Fruit fly (Drosophila melanogaster): ENCODE measurements around the gene Ras64B.

Ras64B gene

dm6 chr3L:4177981-4178562, 39.2 kb downstream of the Ras64B start, which contains the start of gene Teh4:
Gene Teh4 (minus strand): TSS chr3L:4178270.
- peak; percentile 97 for TF ChIP-seq CG15514 (GFP tag; optimal IDR thresholded peaks at IDR 0.05)
- peak; percentile 81 for TF ChIP-seq CG15601 (tag; optimal IDR thresholded peaks at IDR 0.05)
- TF ChIP-seq amos (GFP tag; IDR thresholded peaks at IDR 0.05; ENCODE audit: partially characterized antibody) = 0 out of 2 replicates have a peak, but pooled peaks have one; percentile 12
- peak; percentile 85 for TF ChIP-seq Ets65A (GFP tag)
- TF ChIP-seq lbe (GFP tag; optimal IDR thresholded peaks at IDR 0.05) = no peak
- TF ChIP-seq CG4424 (GFP tag; optimal IDR thresholded peaks at IDR 0.05) = no peak
- TF ChIP-seq lmd (GFP tag; IDR thresholded peaks at IDR 0.05) = no peak
- peak; percentile 7 for TF ChIP-seq CG18599 (GFP tag; optimal IDR thresholded peaks at IDR 0.05)
- TF ChIP-seq CG13287 (GFP tag; IDR thresholded peaks at IDR 0.05; ENCODE audit: partially characterized antibody) = no peak
- TF ChIP-seq cato (GFP tag; optimal IDR thresholded peaks at IDR 0.05; ENCODE audit: borderline replicate concordance) = no peak
- no peak for TF ChIP-seq slou (GFP tag; optimal IDR thresholded peaks at IDR 0.05)
- no peak for TF ChIP-seq fd64A (GFP tag; optimal IDR thresholded peaks at IDR 0.05)
- TF ChIP-seq Trl (optimal IDR thresholded peaks at IDR 0.05) = peak in 1 of 2 experiments; percentile 22
- TF ChIP-seq Trl (GFP tag; optimal IDR thresholded peaks at IDR 0.05) = no peak
- TF ChIP-seq gcm2 (GFP tag; optimal IDR thresholded peaks at IDR 0.05) = no peak
- TF ChIP-seq Xbp1 (GFP tag; optimal IDR thresholded peaks at IDR 0.05) = no peak
- no peak for TF ChIP-seq Hey (tag; optimal IDR thresholded peaks at IDR 0.05)
- TF ChIP-seq CG11093 (GFP tag; IDR thresholded peaks at IDR 0.05) = no peak
- no peak for TF ChIP-seq CG30403 (GFP tag; optimal IDR thresholded peaks at IDR 0.05)
- no peak for TF ChIP-seq Nf-YC (tag; optimal IDR thresholded peaks at IDR 0.05)
- no peak for TF ChIP-seq CG33213 (GFP tag; optimal IDR thresholded peaks at IDR 0.05)
- 0 out of 3 replicates have a peak, but pooled peaks have one; percentile 31 for TF ChIP-seq HLH4C (GFP tag; IDR thresholded peaks at IDR 0.05; ENCODE audit: partially characterized antibody)
- TF ChIP-seq CG17912 (GFP tag; optimal IDR thresholded peaks at IDR 0.05) = no peak
- TF ChIP-seq Deaf1 (tag; optimal IDR thresholded peaks at IDR 0.05) = peak; percentile 18
- TF ChIP-seq dysf (GFP tag; IDR thresholded peaks at IDR 0.05) = 0 out of 3 replicates have a peak, but pooled peaks have one; percentile 9
- TF ChIP-seq knrl (GFP tag; IDR thresholded peaks at IDR 0.05; ENCODE audit: partially characterized antibody) = 0 out of 3 replicates have a peak, but pooled peaks have one; percentile 19
- TF ChIP-seq nerfin-1 (tag; optimal IDR thresholded peaks at IDR 0.05) = peak; percentile 60
- no peak for TF ChIP-seq vvl (GFP tag; IDR thresholded peaks at IDR 0.05)
- no peak for TF ChIP-seq CG15479 (GFP tag; optimal IDR thresholded peaks at IDR 0.05)
- TF ChIP-seq row (GFP tag; IDR thresholded peaks at IDR 0.05) = peak; percentile 22; the same call in 1 of the 3 replicates
- TF ChIP-seq CG4820 (GFP tag; optimal IDR thresholded peaks at IDR 0.05) = peak; percentile 72
- 0 out of 2 replicates have a peak, but pooled peaks have one; percentile 5 for TF ChIP-seq CG11247 (GFP tag; IDR thresholded peaks at IDR 0.05)
- no peak for TF ChIP-seq ind (GFP tag; optimal IDR thresholded peaks at IDR 0.05)
- TF ChIP-seq ewg (GFP tag; optimal IDR thresholded peaks at IDR 0.05) = peak; percentile 89
- TF ChIP-seq esg (GFP tag; conservative IDR thresholded peaks at IDR 0.05) = no peak
- peak; percentile 57; the same call in 1 of the 2 replicates for TF ChIP-seq CG16779 (GFP tag; IDR thresholded peaks at IDR 0.05)
- TF ChIP-seq abd-A (tag; optimal IDR thresholded peaks at IDR 0.05) = peak; percentile 39

DNA sequence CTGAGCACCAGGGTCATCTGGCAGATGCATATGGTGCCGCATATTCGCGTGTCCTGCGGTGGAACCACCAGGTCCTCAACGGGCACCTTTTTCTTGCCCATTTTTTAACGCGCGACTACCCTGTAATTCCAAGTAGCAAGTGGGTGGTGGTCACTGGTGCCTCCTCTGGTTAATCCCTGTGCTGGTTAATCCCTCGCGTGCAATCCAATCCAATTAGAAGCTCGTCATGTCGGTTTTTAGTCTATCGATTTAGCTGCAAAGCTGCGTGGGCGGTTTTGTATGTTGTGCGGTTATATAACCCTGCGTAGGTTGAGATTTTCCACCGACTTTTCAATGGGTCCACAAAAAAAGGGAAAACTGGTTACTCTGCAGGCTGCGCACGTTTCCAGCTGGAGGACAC, 45.7 kb downstream of the Ras64B start, which contains the start of gene Teh3:
Gene Teh3 (minus strand): TSS at position 101 of the 400 bp plus-strand sequence.
- TF ChIP-seq Fer2 (tag; optimal IDR thresholded peaks at IDR 0.05) = no peak
- no peak for TF ChIP-seq sob (GFP tag; IDR thresholded peaks at IDR 0.05)
- no peak for TF ChIP-seq Dll (GFP tag; IDR thresholded peaks at IDR 0.05; ENCODE audit: partially characterized antibody)
- no peak for TF ChIP-seq jing (GFP tag; optimal IDR thresholded peaks at IDR 0.05)
- TF ChIP-seq Dref (GFP tag; IDR thresholded peaks at IDR 0.05) = no peak
- TF ChIP-seq emc (GFP tag; optimal IDR thresholded peaks at IDR 0.05) = no peak
- TF ChIP-seq stc (GFP tag; IDR thresholded peaks at IDR 0.05) = no peak
- TF ChIP-seq GATAe (GFP tag; conservative IDR thresholded peaks at IDR 0.05) = no peak
- no peak for TF ChIP-seq Blimp-1 (GFP tag; optimal IDR thresholded peaks at IDR 0.05)
- no peak for TF ChIP-seq H15 (GFP tag; IDR thresholded peaks at IDR 0.05)

Measured in whole organism, embryonic.